Worm (Caenorhabditis elegans) whole organism, L1 larva: ENCODE results near the gene F25D1.3.

Experiments
- C16A3.4 ChIP-seq: fragments of 150-350 bp; optimal IDR thresholded peaks from 2 replicates; lab custom pipeline; 2014; ENCODE audit warnings: missing biosample characterization, missing genetic modification characterization
- aly-2 ChIP-seq: fragments of 150-350 bp; optimal IDR thresholded peaks from 2 replicates; lab custom pipeline; 2014; ENCODE audit warnings: missing biosample characterization, missing genetic modification characterization
- ceh-88 ChIP-seq: fragments of 200-800 bp; sonication (Bioruptor generic); IDR thresholded peaks from 2 replicates; pipeline ENCODE4 v1.3.6; 2022; ENCODE audit warnings: missing genetic modification characterization, missing compliant biosample characterization
- lir-3 ChIP-seq: sonication (generic microtip); optimal IDR thresholded peaks from 2 replicates; lab custom pipeline; 2016; ENCODE audit warnings: mild to moderate bottlenecking, missing genetic modification characterization, moderate library complexity, missing compliant biosample characterization; ENCODE audit not compliant: poor library complexity
- nhr-76 ChIP-seq: sonication (generic microtip); optimal IDR thresholded peaks from 2 replicates; lab custom pipeline; 2017; ENCODE audit warnings: missing biosample characterization, missing genetic modification characterization

F25D1.3 gene

ce11 chrV:10578938-10579337, 50.4 kb downstream of the F25D1.3 start, which contains the start of the genes erh-1 and lpd-9 (continued):
- TF ChIP-seq aly-2 (tag; lab: Kevin White, UChicago) (peak; percentile 29), lir-3 (tag; lab: Kevin White, UChicago) (peak; percentile 6), ceh-88 (GFP tag; lab: Robert Waterston, UW) (peak; percentile 21; the same call in 1 of the 2 replicates), C16A3.4 (tag; lab: Kevin White, UChicago) (peak; percentile 57), nhr-76 (tag; lab: Kevin White, UChicago) (no peak)
- TF ChIP-seq, all 84 proteins: peak for 53
